Worm (Caenorhabditis elegans): ENCODE results near the gene Y9C9A.5.
A peak's percentile ranks its signal among the peaks of the same experiment; 100 is the strongest.

The Y9C9A.5 gene

ce11 chrIV:4941681-4942080 lies at the start of gene Y9C9A.5:
Y9C9A.5 (plus strand) TSS chrIV:4941981.
- TF ChIP-seq tab-1 (GFP tag; IDR thresholded peaks at IDR 0.05) (no peak), ref-1 (GFP tag; conservative IDR thresholded peaks at IDR 0.05) (no peak), cog-1 (tag; optimal IDR thresholded peaks at IDR 0.05) (no peak), ztf-23 (GFP tag; IDR thresholded peaks at IDR 0.05) (no peak), med-1 (GFP tag; optimal IDR thresholded peaks at IDR 0.05; ENCODE audit: insufficient read depth) (no peak), klf-2 (GFP tag; conservative IDR thresholded peaks at IDR 0.05) (no peak), flt-1 (GFP tag; IDR thresholded peaks at IDR 0.05) (no peak), ztf-29 (GFP tag; IDR thresholded peaks at IDR 0.05) (no peak), T22C8.4 (GFP tag; IDR thresholded peaks at IDR 0.05) (no peak)

ce11 chrIV:4903961-4904360 lies 37.8 kb upstream of the Y9C9A.5 start, which contains the start of gene str-161:
str-161 (minus strand) TSS chrIV:4904061.
- TF ChIP-seq ztf-23 (GFP tag; IDR thresholded peaks at IDR 0.05) (no peak), ztf-29 (GFP tag; IDR thresholded peaks at IDR 0.05) (no peak), ref-1 (GFP tag; conservative IDR thresholded peaks at IDR 0.05) (no peak), T22C8.4 (GFP tag; IDR thresholded peaks at IDR 0.05) (no peak), cog-1 (tag; optimal IDR thresholded peaks at IDR 0.05) (no peak), tab-1 (GFP tag; IDR thresholded peaks at IDR 0.05) (no peak), med-1 (GFP tag; optimal IDR thresholded peaks at IDR 0.05; ENCODE audit: insufficient read depth) (no peak)

ce11 chrIV:4905645-4906135 lies 36.1 kb upstream of the Y9C9A.5 start, which contains the start of gene T08B6.4:
T08B6.4 (plus strand) TSS chrIV:4905695.
- no peak for TF ChIP-seq ztf-29 (GFP tag; IDR thresholded peaks at IDR 0.05)
- TF ChIP-seq ztf-23 (GFP tag; IDR thresholded peaks at IDR 0.05), result no peak
- TF ChIP-seq T22C8.4 (GFP tag; IDR thresholded peaks at IDR 0.05), result peak; percentile 67

- TF ChIP-seq flt-1 (GFP tag; IDR thresholded peaks at IDR 0.05) (no peak), ref-1 (GFP tag; conservative IDR thresholded peaks at IDR 0.05) (no peak), tab-1 (GFP tag; IDR thresholded peaks at IDR 0.05) (no peak), cog-1 (tag; optimal IDR thresholded peaks at IDR 0.05) (no peak), ztf-23 (GFP tag; IDR thresholded peaks at IDR 0.05) (no peak), T22C8.4 (GFP tag; IDR thresholded peaks at IDR 0.05) (no peak)
Observed at ce11 chrIV:4909039-4909438, 32.7 kb upstream of the Y9C9A.5 start, which contains the start of gene str-159. str-159 (plus strand) TSS chrIV:4909339.

- TF ChIP-seq ztf-23 (GFP tag; IDR thresholded peaks at IDR 0.05), result no peak
- no peak for TF ChIP-seq tab-1 (GFP tag; IDR thresholded peaks at IDR 0.05)
- no peak for TF ChIP-seq cog-1 (tag; optimal IDR thresholded peaks at IDR 0.05)
- no peak for TF ChIP-seq ztf-29 (GFP tag; IDR thresholded peaks at IDR 0.05)
Observed at ce11 chrIV:4913090-4913489, 28.7 kb upstream of the Y9C9A.5 start, which contains the start of gene str-156. str-156 (plus strand) TSS chrIV:4913390.

ce11 chrIV:4915689-4916088 lies 26.1 kb upstream of the Y9C9A.5 start, which contains the start of gene str-155:
str-155 (plus strand) TSS chrIV:4915989.
- TF ChIP-seq ref-1 (GFP tag; conservative IDR thresholded peaks at IDR 0.05) (no peak), T22C8.4 (GFP tag; IDR thresholded peaks at IDR 0.05) (no peak), med-1 (GFP tag; optimal IDR thresholded peaks at IDR 0.05; ENCODE audit: insufficient read depth) (no peak), ztf-29 (GFP tag; IDR thresholded peaks at IDR 0.05) (no peak), flt-1 (GFP tag; IDR thresholded peaks at IDR 0.05) (no peak), ztf-23 (GFP tag; IDR thresholded peaks at IDR 0.05) (no peak), tab-1 (GFP tag; IDR thresholded peaks at IDR 0.05) (no peak), klf-2 (GFP tag; conservative IDR thresholded peaks at IDR 0.05) (no peak), cog-1 (tag; optimal IDR thresholded peaks at IDR 0.05) (no peak)

ce11 chrIV:4917774-4918173 lies 24.0 kb upstream of the Y9C9A.5 start, which contains the start of gene str-158:
str-158 (plus strand) TSS chrIV:4918074.
- TF ChIP-seq klf-2 (GFP tag; conservative IDR thresholded peaks at IDR 0.05) (no peak), cog-1 (tag; optimal IDR thresholded peaks at IDR 0.05) (no peak), T22C8.4 (GFP tag; IDR thresholded peaks at IDR 0.05) (no peak), ztf-29 (GFP tag; IDR thresholded peaks at IDR 0.05) (no peak), ref-1 (GFP tag; conservative IDR thresholded peaks at IDR 0.05) (no peak), med-1 (GFP tag; optimal IDR thresholded peaks at IDR 0.05; ENCODE audit: insufficient read depth) (no peak), ztf-23 (GFP tag; IDR thresholded peaks at IDR 0.05) (no peak), flt-1 (GFP tag; IDR thresholded peaks at IDR 0.05) (no peak), tab-1 (GFP tag; IDR thresholded peaks at IDR 0.05) (no peak)

- TF ChIP-seq cog-1 (tag; optimal IDR thresholded peaks at IDR 0.05), result no peak
- no peak for TF ChIP-seq T22C8.4 (GFP tag; IDR thresholded peaks at IDR 0.05)
- TF ChIP-seq tab-1 (GFP tag; IDR thresholded peaks at IDR 0.05), result no peak
- no peak for TF ChIP-seq ztf-23 (GFP tag; IDR thresholded peaks at IDR 0.05)
- TF ChIP-seq ztf-29 (GFP tag; IDR thresholded peaks at IDR 0.05), result no peak
- TF ChIP-seq klf-2 (GFP tag; conservative IDR thresholded peaks at IDR 0.05), result no peak
Observed at ce11 chrIV:4930045-4930444, 11.7 kb upstream of the Y9C9A.5 start, which contains the start of gene Y9C9A.8. Y9C9A.8 (plus strand) TSS chrIV:4930345.

ce11 chrIV:4930754-4931322 lies 10.9 kb upstream of the Y9C9A.5 start:
- TF ChIP-seq ztf-29 (GFP tag; IDR thresholded peaks at IDR 0.05), result no peak
- TF ChIP-seq ztf-23 (GFP tag; IDR thresholded peaks at IDR 0.05), result no peak
- TF ChIP-seq flt-1 (GFP tag; IDR thresholded peaks at IDR 0.05), result no peak

ce11 chrIV:4934103-4934502 lies 7.7 kb upstream of the Y9C9A.5 start, which contains the start of gene str-153:
str-153 (plus strand) TSS chrIV:4934403.
- TF ChIP-seq klf-2 (GFP tag; conservative IDR thresholded peaks at IDR 0.05) (no peak), ztf-29 (GFP tag; IDR thresholded peaks at IDR 0.05) (no peak), cog-1 (tag; optimal IDR thresholded peaks at IDR 0.05) (no peak), ztf-23 (GFP tag; IDR thresholded peaks at IDR 0.05) (no peak), med-1 (GFP tag; optimal IDR thresholded peaks at IDR 0.05; ENCODE audit: insufficient read depth) (no peak), ref-1 (GFP tag; conservative IDR thresholded peaks at IDR 0.05) (no peak), T22C8.4 (GFP tag; IDR thresholded peaks at IDR 0.05) (no peak), tab-1 (GFP tag; IDR thresholded peaks at IDR 0.05) (no peak), flt-1 (GFP tag; IDR thresholded peaks at IDR 0.05) (no peak)
